Worm (Caenorhabditis elegans): ENCODE data around the gene F53F1.4.
"Not testable (repeated sequence)": the region's sequence is repeated elsewhere in the genome, so short reads cannot be mapped to it uniquely, and the experiment has no call there.

F53F1.4 gene

ce11 chrV:13432364-13432763 lies 21.5 kb downstream of the F53F1.4 start, which contains the start of gene srd-17:
Gene srd-17, minus strand, starts transcription at chrV:13432714.
- no peak for TF ChIP-seq lin-39 (tag; optimal IDR thresholded peaks at IDR 0.05)
- TF ChIP-seq ama-1 (optimal IDR thresholded peaks at IDR 0.05), result no peak
- no peak for TF ChIP-seq sox-4 (tag; optimal IDR thresholded peaks at IDR 0.05)
- no peak for TF ChIP-seq tbx-2 (tag; optimal IDR thresholded peaks at IDR 0.05)
- no peak for TF ChIP-seq snu-23 (GFP tag; optimal IDR thresholded peaks at IDR 0.05)
- no peak for TF ChIP-seq xbp-1 (tag; optimal IDR thresholded peaks at IDR 0.05)
- TF ChIP-seq pag-3 (tag; optimal IDR thresholded peaks at IDR 0.05; ENCODE audit: borderline replicate concordance, insufficient read depth), result no peak
- TF ChIP-seq egl-27 (tag; optimal IDR thresholded peaks at IDR 0.05), result no peak
- TF ChIP-seq jun-1 (tag; optimal IDR thresholded peaks at IDR 0.05), result no peak
- TF ChIP-seq ces-1 (GFP tag; optimal IDR thresholded peaks at IDR 0.05), result no peak
- no peak for TF ChIP-seq mef-2 (tag; optimal IDR thresholded peaks at IDR 0.05)
- TF ChIP-seq blmp-1 (tag; optimal IDR thresholded peaks at IDR 0.05), result no peak

- TF ChIP-seq pqm-1 (tag; optimal IDR thresholded peaks at IDR 0.05) (no peak), nhr-19 (GFP tag; conservative IDR thresholded peaks at IDR 0.05) (no peak), grh-1 (GFP tag; IDR thresholded peaks at IDR 0.05) (no peak), blmp-1 (tag; optimal IDR thresholded peaks at IDR 0.05) (peak; percentile 4), hpl-2 (GFP tag; optimal IDR thresholded peaks at IDR 0.05) (no peak), egl-27 (tag; optimal IDR thresholded peaks at IDR 0.05) (no peak), elt-3 (tag; optimal IDR thresholded peaks at IDR 0.05) (no peak), tlp-1 (tag; optimal IDR thresholded peaks at IDR 0.05) (no peak), isw-1 (GFP tag; IDR thresholded peaks at IDR 0.05) (no peak), nhr-71 (tag; optimal IDR thresholded peaks at IDR 0.05) (no peak), lin-35 (GFP tag; optimal IDR thresholded peaks at IDR 0.05) (peak; percentile 51 to 87), alr-1 (tag; optimal IDR thresholded peaks at IDR 0.05; ENCODE audit: borderline replicate concordance) (no peak), nhr-28 (tag; optimal IDR thresholded peaks at IDR 0.05) (no peak), dpl-1 (GFP tag; optimal IDR thresholded peaks at IDR 0.05) (peak; percentile 62 to 86 (median 81)), nhr-47 (tag; optimal IDR thresholded peaks at IDR 0.05) (no peak), efl-1 (optimal IDR thresholded peaks at IDR 0.05) (peak in 1 of 2 experiments; percentile 78), efl-1 (GFP tag; optimal IDR thresholded peaks at IDR 0.05 in 1 of 2) (peak; percentile 83 to 98), ztf-11 (tag; optimal IDR thresholded peaks at IDR 0.05) (no peak), ceh-63 (GFP tag; optimal IDR thresholded peaks at IDR 0.05) (no peak), zip-4 (GFP tag; optimal IDR thresholded peaks at IDR 0.05) (no peak)
Observed at ce11 chrV:13437473-13438074, 26.7 kb downstream of the F53F1.4 start, which contains the start of gene mes-4. Gene mes-4, minus strand, starts transcription at chrV:13437545.

- TF ChIP-seq tbx-2 (tag; optimal IDR thresholded peaks at IDR 0.05), result no peak
- no peak for TF ChIP-seq aha-1 (tag; optimal IDR thresholded peaks at IDR 0.05)
- no peak for TF ChIP-seq lin-13 (GFP tag; optimal IDR thresholded peaks at IDR 0.05)
- TF ChIP-seq vab-15 (tag; optimal IDR thresholded peaks at IDR 0.05), result no peak
Observed at ce11 chrV:13441661-13442060, 30.8 kb downstream of the F53F1.4 start, which contains the start of gene col-162. Gene col-162, plus strand, starts transcription at chrV:13441961.

ce11 chrV:13442819-13443218 lies 31.9 kb downstream of the F53F1.4 start:
- TF ChIP-seq mdl-1 (tag; optimal IDR thresholded peaks at IDR 0.05) (no peak), lin-35 (GFP tag; optimal IDR thresholded peaks at IDR 0.05) (no peak), lsy-2 (tag; optimal IDR thresholded peaks at IDR 0.05) (no peak)

ce11 chrV:13443535-13443934 lies 32.7 kb downstream of the F53F1.4 start, which contains the start of gene Y2H9A.6:
Gene Y2H9A.6, plus strand, starts transcription at chrV:13443835.
- not testable (repeated sequence) for TF ChIP-seq pag-3 (tag; optimal IDR thresholded peaks at IDR 0.05; ENCODE audit: borderline replicate concordance, insufficient read depth); F16B12.6 (tag; optimal IDR thresholded peaks at IDR 0.05); xbp-1 (tag; optimal IDR thresholded peaks at IDR 0.05)

All from whole organism, L1 larva.